Worm (Caenorhabditis elegans) whole organism, L4/young adult: ENCODE data around the gene C18D11.6.

ENCODE experiments used
- W03F9.2 ChIP-seq: fragments of 150-350 bp; optimal IDR thresholded peaks from 2 replicates; lab custom pipeline; 2014; ENCODE audit warnings: missing biosample characterization, missing genetic modification characterization
- dao-5 ChIP-seq: sonication (generic microtip); optimal IDR thresholded peaks from 2 replicates; lab custom pipeline; 2016; ENCODE audit warnings: missing genotype, missing genetic modification characterization, moderate library complexity, missing compliant biosample characterization
- him-1 ChIP-seq: sonication (generic microtip); optimal IDR thresholded peaks from 2 replicates; lab custom pipeline; 2016; ENCODE audit warnings: missing genotype, missing genetic modification reagents, missing genetic modification characterization, missing compliant biosample characterization

The C18D11.6 gene

ce11 chrIII:11849590-11849989 is 39.2 kb downstream of the C18D11.6 start:
- TF ChIP-seq dao-5: no peak

ce11 chrIII:11853533-11853932 is 43.2 kb downstream of the C18D11.6 start:
- TF ChIP-seq dao-5 (no peak), him-1 (tag; lab: Kevin White, UChicago) (no peak), W03F9.2 (tag; lab: Kevin White, UChicago) (no peak)

ce11 chrIII:11856852-11857251 is 46.5 kb downstream of the C18D11.6 start:
- TF ChIP-seq dao-5 (no peak), him-1 (tag; lab: Kevin White, UChicago) (no peak), W03F9.2 (tag; lab: Kevin White, UChicago) (no peak)
